Fruit fly (Drosophila melanogaster) whole organism, wandering third instar larva: Measurements from ENCODE around the gene CG3097.
A peak's percentile ranks its signal among the peaks of the same experiment; 100 is the strongest.

ENCODE experiments used
- Abd-B ChIP-seq: fragments of >200 bp; optimal IDR thresholded peaks from 2 replicates; lab custom pipeline; 2017; ENCODE audit warnings: missing biosample characterization, missing genetic modification characterization
- CG32264 ChIP-seq: fragments of 200-800 bp; sonication (Bioruptor generic); optimal IDR thresholded peaks from 2 replicates; lab custom pipeline; 2016; ENCODE audit warnings: missing biosample characterization, missing genetic modification characterization
- CG9705 ChIP-seq: fragments of 200-800 bp; sonication (Bioruptor generic); optimal IDR thresholded peaks from 2 replicates; lab custom pipeline; 2018; ENCODE audit warnings: missing biosample characterization, mild to moderate bottlenecking, missing genetic modification characterization
- CrebA ChIP-seq: fragments of 200-800 bp; sonication (Bioruptor generic); optimal IDR thresholded peaks from 2 replicates; lab custom pipeline; 2016; ENCODE audit warnings: missing biosample characterization, mild to moderate bottlenecking, missing genetic modification characterization, borderline replicate concordance
- Dfd ChIP-seq: fragments of >200 bp; optimal IDR thresholded peaks from 2 replicates; lab custom pipeline; 2017; ENCODE audit warnings: missing biosample characterization, missing genetic modification characterization
- Dif ChIP-seq: fragments of 200-275, 200-300 bp; sonication (Bioruptor generic); optimal IDR thresholded peaks from 2 replicates; lab custom pipeline; 2018; ENCODE audit warnings: missing biosample characterization, missing genetic modification characterization; ENCODE audit not compliant: partially characterized antibody
- GATAd ChIP-seq: sonication (Bioruptor generic); optimal IDR thresholded peaks from 2 replicates; lab custom pipeline; 2016; ENCODE audit warnings: missing biosample characterization, missing genetic modification characterization
- HLH106 ChIP-seq: fragments of 200-800 bp; optimal IDR thresholded peaks from 3 replicates; lab custom pipeline; 2019; ENCODE audit warnings: missing biosample characterization, mild to moderate bottlenecking, missing genetic modification characterization, moderate library complexity
- Hnf4 ChIP-seq: fragments of 200-800 bp; sonication (Bioruptor generic); optimal IDR thresholded peaks from 2 replicates; lab custom pipeline; 2016; ENCODE audit warnings: missing biosample characterization, mild to moderate bottlenecking, missing genetic modification characterization
- Hr78 ChIP-seq: fragments of >200 bp; optimal IDR thresholded peaks from 2 replicates; lab custom pipeline; 2017; ENCODE audit warnings: missing biosample characterization, missing genetic modification characterization
- Hr83 ChIP-seq: fragments of 200-300 bp; sonication (Bioruptor generic); optimal IDR thresholded peaks from 2 replicates; lab custom pipeline; 2016; ENCODE audit warnings: missing biosample characterization, mild to moderate bottlenecking, missing genetic modification characterization, moderate library complexity; ENCODE audit not compliant: poor library complexity, severe bottlenecking
- Jra ChIP-seq: sonication (Bioruptor generic); optimal IDR thresholded peaks from 2 replicates; lab custom pipeline; 2016; ENCODE audit warnings: missing biosample characterization, missing genetic modification characterization
- Mio ChIP-seq: sonication (Bioruptor generic); optimal IDR thresholded peaks from 2 replicates; lab custom pipeline; 2016; ENCODE audit warnings: missing biosample characterization, missing genetic modification characterization
- Myc ChIP-seq: fragments of >200 bp; optimal IDR thresholded peaks from 2 replicates; lab custom pipeline; 2017
- N ChIP-seq: fragments of >200 bp; optimal IDR thresholded peaks from 2 replicates; lab custom pipeline; 2018; ENCODE audit warnings: missing biosample characterization, missing external identifiers, missing genetic modification characterization
- OdsH ChIP-seq: fragments of 200-800 bp; sonication (Bioruptor generic); optimal IDR thresholded peaks from 2 replicates; lab custom pipeline; 2016; ENCODE audit warnings: missing biosample characterization, mild to moderate bottlenecking, missing genetic modification characterization
- Rel ChIP-seq, 2 experiments: fragments of 200-800 bp; sonication (Bioruptor generic) in 1 of 2; optimal IDR thresholded peaks; 2 replicates in 1 of 2; 3 replicates in 1 of 2; lab custom pipeline; 2016 to 2019; ENCODE audit warnings: mild to moderate bottlenecking in 2 of 2, missing biosample characterization in 2 of 2, missing genetic modification characterization in 2 of 2, moderate library complexity in 1 of 2
- Sp1 ChIP-seq: fragments of 200-800 bp; sonication (Bioruptor generic); optimal IDR thresholded peaks from 3 replicates; lab custom pipeline; 2019; ENCODE audit warnings: missing biosample characterization, mild to moderate bottlenecking, missing genetic modification characterization, moderate library complexity
- Vsx2 ChIP-seq: fragments of 200-300, 225-300 bp; sonication (Bioruptor generic); optimal IDR thresholded peaks from 2 replicates; lab custom pipeline; 2018; ENCODE audit warnings: missing biosample characterization, missing genetic modification characterization; ENCODE audit not compliant: partially characterized antibody
- br ChIP-seq: fragments of 200-800 bp; sonication (Bioruptor generic); optimal IDR thresholded peaks from 2 replicates; lab custom pipeline; 2016; ENCODE audit warnings: missing biosample characterization, missing genetic modification characterization
- brk ChIP-seq: fragments of 200-800 bp; sonication (Bioruptor generic); optimal IDR thresholded peaks from 2 replicates; lab custom pipeline; 2016; ENCODE audit warnings: missing biosample characterization, mild to moderate bottlenecking, missing genetic modification characterization
- dl ChIP-seq, 2 experiments: fragments of 175-275, 200-275 bp in 1 of 2; fragments of 200-275 bp in 1 of 2; sonication (Bioruptor generic); optimal IDR thresholded peaks; lab custom pipeline; 2018; ENCODE audit warnings: mild to moderate bottlenecking in 2 of 2, missing biosample characterization in 2 of 2, missing genetic modification characterization in 2 of 2, moderate library complexity in 2 of 2; ENCODE audit not compliant: partially characterized antibody in 2 of 2, insufficient read depth in 1 of 2
- dmrt93B ChIP-seq: fragments of 200-800 bp; sonication (Bioruptor generic); optimal IDR thresholded peaks from 2 replicates; lab custom pipeline; 2018; ENCODE audit warnings: missing biosample characterization, mild to moderate bottlenecking, missing genetic modification characterization
- dsf ChIP-seq: sonication (Bioruptor generic); optimal IDR thresholded peaks from 2 replicates; lab custom pipeline; 2016; ENCODE audit warnings: missing biosample characterization, missing genetic modification characterization, borderline replicate concordance
- ey ChIP-seq: fragments of 200-800 bp; sonication (Bioruptor generic); optimal IDR thresholded peaks from 2 replicates; lab custom pipeline; 2016; ENCODE audit warnings: missing biosample characterization, missing genetic modification characterization
- foxo ChIP-seq, 2 experiments: fragments of 200-800 bp; sonication (Bioruptor generic); optimal IDR thresholded peaks; 2 replicates in 1 of 2; 3 replicates in 1 of 2; lab custom pipeline; 2016 to 2017; ENCODE audit warnings: missing biosample characterization in 2 of 2, missing genetic modification characterization in 2 of 2
- fru ChIP-seq: fragments of 200-800 bp; sonication (Bioruptor generic); optimal IDR thresholded peaks from 3 replicates; lab custom pipeline; 2016; ENCODE audit warnings: missing biosample characterization, mild to moderate bottlenecking, missing genetic modification characterization
- h ChIP-seq: fragments of 200-800 bp; sonication (Bioruptor generic); optimal IDR thresholded peaks from 3 replicates; lab custom pipeline; 2016; ENCODE audit warnings: missing biosample characterization, mild to moderate bottlenecking, missing genetic modification characterization
- jim ChIP-seq: fragments of 175-275, 200-325 bp; sonication (Bioruptor generic); optimal IDR thresholded peaks from 2 replicates; lab custom pipeline; 2016; ENCODE audit warnings: missing biosample characterization, mild to moderate bottlenecking, missing genetic modification characterization
- lola ChIP-seq: fragments of >200 bp; optimal IDR thresholded peaks from 2 replicates; lab custom pipeline; 2017; ENCODE audit warnings: missing biosample characterization, missing genetic modification characterization
- pan ChIP-seq: fragments of >200 bp; optimal IDR thresholded peaks from 2 replicates; lab custom pipeline; 2017
- psq ChIP-seq: fragments of 200-800 bp; sonication (Bioruptor generic); optimal IDR thresholded peaks from 3 replicates; lab custom pipeline; 2017; ENCODE audit warnings: missing biosample characterization, mild to moderate bottlenecking, missing genetic modification characterization, moderate library complexity
- rgr ChIP-seq: fragments of 200-800 bp; sonication (Bioruptor generic); optimal IDR thresholded peaks from 3 replicates; lab custom pipeline; 2016; ENCODE audit warnings: missing biosample characterization, mild to moderate bottlenecking, missing genetic modification characterization
- sage ChIP-seq: fragments of 200-800 bp; sonication (Bioruptor generic); optimal IDR thresholded peaks from 2 replicates; lab custom pipeline; 2016; ENCODE audit warnings: missing biosample characterization, mild to moderate bottlenecking, missing genetic modification characterization
- sv ChIP-seq: fragments of 200-800 bp; sonication (Bioruptor generic); optimal IDR thresholded peaks from 3 replicates; lab custom pipeline; 2016; ENCODE audit warnings: missing biosample characterization, missing genetic modification characterization
- tai ChIP-seq: sonication (Bioruptor generic); optimal IDR thresholded peaks from 2 replicates; lab custom pipeline; 2016; ENCODE audit warnings: missing biosample characterization, missing genetic modification characterization
- usp ChIP-seq: fragments of >200 bp; optimal IDR thresholded peaks from 2 replicates; lab custom pipeline; 2017; ENCODE audit warnings: missing biosample characterization, missing genetic modification characterization
- woc ChIP-seq: sonication (Bioruptor generic); optimal IDR thresholded peaks from 2 replicates; lab custom pipeline; 2016; ENCODE audit warnings: missing biosample characterization, mild to moderate bottlenecking, missing genetic modification characterization

Gene CG3097

dm6 chrX:5766732-5767131 lies 3.8 kb downstream of the CG3097 start:
- peak; percentile 82 for TF ChIP-seq Myc (lab: Kevin White, UChicago)
- no peak for TF ChIP-seq jim (GFP tag; lab: Kevin White, UChicago)
- peak; percentile 63 for TF ChIP-seq N
- no peak for TF ChIP-seq tai (GFP tag; lab: Kevin White, UChicago)
- TF ChIP-seq woc (GFP tag; lab: Kevin White, UChicago): no peak

- no peak for TF ChIP-seq Hr78 (GFP tag; lab: Kevin White, UChicago)
- TF ChIP-seq h (GFP tag; lab: Kevin White, UChicago): peak; percentile 83
- TF ChIP-seq dl (GFP tag; optimal IDR thresholded peaks at IDR 0.05; lab: Kevin White, UChicago; ENCODE audit: insufficient read depth in 1 of 2, partially characterized antibody in 2 of 2): no peak
- TF ChIP-seq jim (GFP tag; lab: Kevin White, UChicago): peak; percentile 72
- TF ChIP-seq N: no peak
- TF ChIP-seq woc (GFP tag; lab: Kevin White, UChicago): peak; percentile 4
- TF ChIP-seq Dfd: no peak
- no peak for TF ChIP-seq Myc (lab: Kevin White, UChicago)
- TF ChIP-seq ey (GFP tag; lab: Kevin White, UChicago): peak; percentile 42
- TF ChIP-seq sv: peak; percentile 4
- peak; percentile 44 for TF ChIP-seq OdsH
- no peak for TF ChIP-seq Rel (GFP tag; optimal IDR thresholded peaks at IDR 0.05; lab: Kevin White, UChicago)
- TF ChIP-seq Rel (tag; optimal IDR thresholded peaks at IDR 0.05; lab: Kevin White, UChicago): peak; percentile 76
- TF ChIP-seq fru (GFP tag; lab: Kevin White, UChicago): peak; percentile 65
- TF ChIP-seq Sp1 (GFP tag; lab: Kevin White, UChicago): peak; percentile 71
- TF ChIP-seq br: peak; percentile 85
- no peak for TF ChIP-seq Dif (GFP tag; lab: Kevin White, UChicago)
- TF ChIP-seq GATAd (GFP tag; lab: Kevin White, UChicago): peak; percentile 58
- peak; percentile 54 for TF ChIP-seq psq (GFP tag; lab: Kevin White, UChicago)
- TF ChIP-seq CrebA (GFP tag; lab: Kevin White, UChicago): no peak
- no peak for TF ChIP-seq Mio (GFP tag; lab: Kevin White, UChicago)
- TF ChIP-seq Hnf4 (GFP tag; lab: Kevin White, UChicago): peak; percentile 70
- no peak for TF ChIP-seq Vsx2
- peak; percentile 96 for TF ChIP-seq Hr83 (GFP tag; lab: Kevin White, UChicago)
- peak; percentile 88 for TF ChIP-seq Jra (GFP tag; lab: Kevin White, UChicago)
- TF ChIP-seq brk: no peak
- TF ChIP-seq usp (GFP tag; lab: Kevin White, UChicago): no peak
- TF ChIP-seq CG9705 (GFP tag; lab: Kevin White, UChicago): peak; percentile 63
- peak; percentile 30 for TF ChIP-seq CG32264
- no peak for TF ChIP-seq lola (GFP tag; lab: Kevin White, UChicago)
- TF ChIP-seq sage (GFP tag; lab: Kevin White, UChicago): no peak
- no peak for TF ChIP-seq Abd-B (GFP tag; lab: Kevin White, UChicago)
- no peak for TF ChIP-seq pan (lab: Kevin White, UChicago)
- TF ChIP-seq tai (GFP tag; lab: Kevin White, UChicago): no peak
- TF ChIP-seq foxo (GFP tag; optimal IDR thresholded peaks at IDR 0.05; lab: Kevin White, UChicago): peak in 1 of 2 experiments; percentile 64
- peak; percentile 74 for TF ChIP-seq rgr (GFP tag; lab: Kevin White, UChicago)
- TF ChIP-seq dsf (GFP tag; lab: Kevin White, UChicago): peak; percentile 52
- TF ChIP-seq HLH106 (tag; lab: Kevin White, UChicago): peak; percentile 35
- TF ChIP-seq dmrt93B: peak; percentile 47
Observed at dm6 chrX:5764001-5764892, 6.3 kb downstream of the CG3097 start, which contains the start of the genes MAPk-Ak2 and CG42699. Gene MAPk-Ak2 (minus strand): TSS chrX:5764203. Gene CG42699 (plus strand): TSS chrX:5764553.
